Worm (Caenorhabditis elegans): ENCODE measurements around the gene srh-241.

DNA sequence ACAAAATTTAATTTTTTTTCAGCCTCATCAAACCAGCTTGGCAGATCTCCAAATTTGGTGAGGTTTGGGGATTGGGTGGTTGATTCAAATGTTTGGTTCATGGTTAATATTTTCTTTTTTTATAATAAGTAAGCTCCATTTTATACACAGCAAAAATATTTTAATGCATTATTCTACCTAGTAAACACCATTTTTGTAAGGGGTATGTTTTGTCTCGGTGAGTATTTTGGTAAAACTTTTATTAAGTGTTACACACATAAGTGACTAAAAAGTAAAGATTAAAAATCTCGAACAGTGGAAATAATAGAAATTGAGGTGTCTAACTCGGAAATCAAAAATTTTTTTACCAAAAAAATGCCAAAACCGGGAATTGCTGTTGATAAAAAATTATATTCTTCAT, 19.3 kb upstream of the srh-241 start, which contains the start of gene srw-4:
- TF ChIP-seq him-1 (tag; optimal IDR thresholded peaks at IDR 0.05) (no peak), W03F9.2 (tag; optimal IDR thresholded peaks at IDR 0.05) (no peak)

Measured in whole organism, L4/young adult.